Worm (Caenorhabditis elegans): Measurements from ENCODE around the gene fbxa-65.

- TF ChIP-seq med-1 (GFP tag; optimal IDR thresholded peaks at IDR 0.05; ENCODE audit: insufficient read depth) (no peak), tab-1 (GFP tag; IDR thresholded peaks at IDR 0.05) (no peak), ref-1 (GFP tag; conservative IDR thresholded peaks at IDR 0.05) (no peak), ztf-29 (GFP tag; IDR thresholded peaks at IDR 0.05) (no peak), T22C8.4 (GFP tag; IDR thresholded peaks at IDR 0.05) (no peak)
Measured at ce11 chrV:3299437-3299836, 46.8 kb downstream of the fbxa-65 start.

Data from whole organism, midembryonic.